Fruit fly (Drosophila melanogaster): ENCODE data around the gene CG7202.

DNA sequence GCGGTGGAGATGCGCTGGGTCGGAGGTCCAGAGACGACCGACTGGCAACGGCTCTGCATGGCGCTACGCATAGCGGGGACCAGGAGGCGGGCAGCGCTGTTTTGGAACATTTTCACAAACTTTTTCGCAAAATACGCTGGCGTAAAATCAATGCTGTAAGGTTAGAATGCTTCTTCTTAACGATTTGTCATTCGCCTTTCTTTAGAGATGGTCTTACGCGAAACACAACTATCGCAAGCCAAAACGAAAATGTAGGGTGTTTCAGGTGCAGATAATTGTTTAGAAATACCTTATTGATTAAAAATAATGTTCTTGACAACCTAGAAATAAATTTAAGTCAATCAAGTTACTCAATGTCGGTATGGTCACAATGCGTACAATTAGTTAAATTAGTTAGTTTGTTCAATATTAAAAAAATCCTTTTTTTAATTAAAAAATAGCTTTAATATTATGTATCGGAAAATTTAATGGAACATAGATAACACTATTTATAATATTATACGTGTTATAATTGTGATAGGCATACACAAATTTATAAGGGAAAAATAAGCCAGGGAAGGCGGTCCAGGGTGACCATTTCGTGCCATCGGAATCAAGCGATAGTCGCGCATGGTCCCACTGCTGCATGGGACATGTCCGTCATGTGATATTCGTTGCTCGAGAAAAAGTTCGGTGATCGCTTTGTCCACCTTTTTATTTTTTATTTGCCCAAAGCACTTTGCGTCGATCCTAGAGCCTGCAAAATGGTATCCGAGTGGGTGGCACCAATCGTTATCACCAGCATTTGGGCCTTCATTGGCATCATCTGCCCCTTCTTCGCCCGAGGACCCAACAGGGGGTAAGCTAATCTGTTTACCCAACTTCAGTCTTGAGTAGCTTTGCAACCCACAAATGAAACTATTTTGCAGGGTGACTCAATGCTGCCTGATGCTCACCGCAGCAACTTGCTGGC is 46.9 kb upstream of the CG7202 start, which contains the start of the genes COX8 and VhaM9.7-b:
- TF ChIP-seq psq (optimal IDR thresholded peaks at IDR 0.05): no peak
- no peak for TF ChIP-seq insv (optimal IDR thresholded peaks at IDR 0.05)
- TF ChIP-seq h (optimal IDR thresholded peaks at IDR 0.05): no peak
- TF ChIP-seq Sin3A (optimal IDR thresholded peaks at IDR 0.05): no peak
- no peak for TF ChIP-seq ttk (optimal IDR thresholded peaks at IDR 0.05)

Measured in Kc167 (cell line).